Fruit fly (Drosophila melanogaster): Measurements from ENCODE around the gene CG2150.

Gene CG2150

DNA sequence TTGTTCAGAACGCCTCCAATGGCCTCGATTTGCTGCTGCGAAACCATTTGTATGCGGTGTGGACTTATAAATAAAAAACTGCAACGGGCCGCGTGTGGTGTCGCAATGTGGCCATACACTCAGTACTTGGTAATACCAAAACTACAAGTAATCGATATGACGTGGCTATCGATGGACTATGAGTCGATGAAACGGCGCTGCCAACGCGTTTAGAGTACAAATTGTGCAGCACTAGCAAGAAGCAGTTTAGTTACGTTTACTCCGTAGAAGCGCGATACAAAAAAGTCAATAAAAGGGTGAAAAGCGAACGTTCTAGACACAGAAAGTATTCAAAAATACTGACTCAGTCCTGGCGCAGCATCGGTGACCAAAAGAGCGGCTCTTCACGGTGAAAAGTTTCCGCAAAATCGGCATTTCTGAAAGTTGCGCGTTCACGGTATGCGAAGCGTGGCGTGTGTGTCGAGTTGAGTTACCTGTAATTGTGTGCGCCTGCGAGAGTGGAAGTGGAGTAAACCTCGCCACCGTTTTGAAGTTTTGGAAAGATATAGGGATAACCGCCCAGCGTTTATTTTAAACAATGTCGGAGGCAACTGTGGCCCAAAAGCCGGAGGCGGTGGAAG is 17.0 kb downstream of the CG2150 start, which contains the start of the genes nero and CG1910 (continued):
- no peak for TF ChIP-seq sd (tag; optimal IDR thresholded peaks at IDR 0.05)
- TF ChIP-seq CG2116 (GFP tag; optimal IDR thresholded peaks at IDR 0.05), result peak; percentile 63
- TF ChIP-seq MESR4 (GFP tag; optimal IDR thresholded peaks at IDR 0.05), result peak; percentile 77
- TF ChIP-seq sisA (GFP tag; IDR thresholded peaks at IDR 0.05), result no peak
- peak; percentile 39 for TF ChIP-seq phol (tag; optimal IDR thresholded peaks at IDR 0.05)
- 0 out of 3 replicates have a peak, but pooled peaks have one; percentile 23 for TF ChIP-seq CG7357 (GFP tag; IDR thresholded peaks at IDR 0.05)
- TF ChIP-seq PHDP (tag; optimal IDR thresholded peaks at IDR 0.05), result no peak
- TF ChIP-seq CG14014 (GFP tag; IDR thresholded peaks at IDR 0.05), result no peak
- TF ChIP-seq CTCF (GFP tag; optimal IDR thresholded peaks at IDR 0.05), result peak; percentile 39
- TF ChIP-seq Sox102F (GFP tag; optimal IDR thresholded peaks at IDR 0.05), result no peak
- peak; percentile 17 for TF ChIP-seq YL-1 (GFP tag; optimal IDR thresholded peaks at IDR 0.05)
- peak; percentile 48 for TF ChIP-seq CG7271 (tag; optimal IDR thresholded peaks at IDR 0.05)
- peak; percentile 52 for TF ChIP-seq Xbp1 (GFP tag; optimal IDR thresholded peaks at IDR 0.05)
- no peak for TF ChIP-seq Camta (GFP tag; optimal IDR thresholded peaks at IDR 0.05)

DNA sequence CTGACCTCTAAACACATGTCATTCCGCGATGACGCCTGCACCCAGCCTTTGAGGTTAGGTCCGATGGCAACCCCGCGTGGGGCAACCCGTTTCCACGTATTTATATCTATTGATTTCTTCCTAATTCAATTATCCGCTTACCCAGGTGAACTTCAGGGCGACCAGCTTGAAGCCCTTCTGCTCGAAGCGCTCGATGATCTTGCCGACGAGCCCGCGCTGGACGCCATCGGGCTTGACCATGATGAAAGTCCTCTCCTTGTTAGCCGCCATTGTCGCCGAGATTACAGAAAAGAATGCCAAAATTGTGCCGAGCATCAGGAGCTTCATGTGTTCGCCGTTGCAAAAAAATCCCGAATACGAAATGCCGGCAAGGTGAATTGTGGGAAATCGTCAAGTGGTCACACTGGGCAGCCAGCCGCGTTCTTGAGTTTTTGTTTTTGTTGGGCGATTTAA is 18.9 kb downstream of the CG2150 start, which contains the start of gene awd:
Gene awd (minus strand): TSS at position 449 of the 453 bp plus-strand sequence.
- no peak for TF ChIP-seq insv (GFP tag; optimal IDR thresholded peaks at IDR 0.05)
- TF ChIP-seq lilli (GFP tag; optimal IDR thresholded peaks at IDR 0.05), result no peak
- TF ChIP-seq hb (GFP tag; IDR thresholded peaks at IDR 0.05; ENCODE audit: partially characterized antibody), result no peak
- TF ChIP-seq CG12744 (GFP tag; optimal IDR thresholded peaks at IDR 0.05), result no peak
- peak; percentile 11 for TF ChIP-seq grau (tag; optimal IDR thresholded peaks at IDR 0.05)
- no peak for TF ChIP-seq ranshi (GFP tag; IDR thresholded peaks at IDR 0.05)
- TF ChIP-seq bcd (GFP tag; optimal IDR thresholded peaks at IDR 0.05), result no peak
- TF ChIP-seq CG4328 (GFP tag; optimal IDR thresholded peaks at IDR 0.05), result no peak
- no peak for TF ChIP-seq sima (GFP tag; optimal IDR thresholded peaks at IDR 0.05)
- no peak for TF ChIP-seq CG17829 (tag; optimal IDR thresholded peaks at IDR 0.05)
- TF ChIP-seq CG7556 (GFP tag; optimal IDR thresholded peaks at IDR 0.05), result no peak
- no peak for TF ChIP-seq CTCF (GFP tag; optimal IDR thresholded peaks at IDR 0.05)
- TF ChIP-seq yki (optimal IDR thresholded peaks at IDR 0.05), result no peak
- TF ChIP-seq CG9797 (GFP tag; optimal IDR thresholded peaks at IDR 0.05), result peak; percentile 88
- no peak for TF ChIP-seq Dip2 (GFP tag; IDR thresholded peaks at IDR 0.05)
- TF ChIP-seq pb (GFP tag; optimal IDR thresholded peaks at IDR 0.05), result no peak
- 0 out of 4 replicates have a peak, but pooled peaks have one; percentile 44 for TF ChIP-seq chinmo (GFP tag; IDR thresholded peaks at IDR 0.05; ENCODE audit: partially characterized antibody)
- peak in 1 of 2 experiments; percentile 4 for TF ChIP-seq Pdp1 (GFP tag; optimal IDR thresholded peaks at IDR 0.05)
- no peak for TF ChIP-seq CG5180 (GFP tag; optimal IDR thresholded peaks at IDR 0.05)
- TF ChIP-seq chn (GFP tag; optimal IDR thresholded peaks at IDR 0.05), result no peak
- no peak for TF ChIP-seq CG6175 (GFP tag; IDR thresholded peaks at IDR 0.05)
- no peak for TF ChIP-seq CG13624 (GFP tag; optimal IDR thresholded peaks at IDR 0.05)
- TF ChIP-seq CG12155 (GFP tag; optimal IDR thresholded peaks at IDR 0.05), result no peak
- TF ChIP-seq nom (GFP tag; optimal IDR thresholded peaks at IDR 0.05), result peak; percentile 68
- no peak for TF ChIP-seq stc (GFP tag; IDR thresholded peaks at IDR 0.05)
- no peak for TF ChIP-seq org-1 (GFP tag; optimal IDR thresholded peaks at IDR 0.05)
- no peak for TF ChIP-seq Usf (GFP tag; optimal IDR thresholded peaks at IDR 0.05)
- no peak for TF ChIP-seq CG8290 (GFP tag; optimal IDR thresholded peaks at IDR 0.05)
- TF ChIP-seq CG8290 (tag; optimal IDR thresholded peaks at IDR 0.05), result peak in 1 of 2 experiments; percentile 40
- peak; percentile 14; the same call in 1 of the 2 replicates for TF ChIP-seq NFAT (GFP tag; IDR thresholded peaks at IDR 0.05)
- no peak for TF ChIP-seq CG17385 (GFP tag; optimal IDR thresholded peaks at IDR 0.05)
- TF ChIP-seq CG7928 (GFP tag; optimal IDR thresholded peaks at IDR 0.05), result no peak
- no peak for TF ChIP-seq zen2 (GFP tag; IDR thresholded peaks at IDR 0.05; ENCODE audit: partially characterized antibody)
- no peak for TF ChIP-seq sisA (GFP tag; IDR thresholded peaks at IDR 0.05)
- 0 out of 2 replicates have a peak, but pooled peaks have one; percentile 10 for TF ChIP-seq Scr (GFP tag; IDR thresholded peaks at IDR 0.05; ENCODE audit: partially characterized antibody)
- no peak for TF ChIP-seq CG18619 (GFP tag; optimal IDR thresholded peaks at IDR 0.05)
- no peak for TF ChIP-seq CG10147 (GFP tag; optimal IDR thresholded peaks at IDR 0.05)
- no peak for TF ChIP-seq wor (GFP tag; IDR thresholded peaks at IDR 0.05)

Data from whole organism, embryonic.